Worm (Caenorhabditis elegans) whole organism, midembryonic: ENCODE measurements around the gene T19H12.6.

Source experiments
- T22C8.4 ChIP-seq: fragments of 200-800 bp; sonication (Bioruptor generic); IDR thresholded peaks from 2 replicates; pipeline ENCODE4 v1.3.6; 2022; ENCODE audit warnings: missing genetic modification characterization, missing compliant biosample characterization
- flt-1 ChIP-seq: fragments of 200-800 bp; sonication (Bioruptor generic); IDR thresholded peaks from 2 replicates; pipeline ENCODE4 v1.3.6; 2022; ENCODE audit warnings: missing genetic modification characterization, missing compliant biosample characterization
- med-1 ChIP-seq: sonication (generic microtip); optimal IDR thresholded peaks from 2 replicates; lab custom pipeline; 2017; ENCODE audit warnings: missing genetic modification characterization, mild to moderate bottlenecking, missing compliant biosample characterization, antibody characterized with exemption, missing genetic modification reagents; ENCODE audit not compliant: insufficient read depth
- ztf-23 ChIP-seq: fragments of 200-800 bp; sonication (Bioruptor generic); IDR thresholded peaks from 2 replicates; pipeline ENCODE4 v1.3.6; 2022; ENCODE audit warnings: missing genetic modification reagents, missing genetic modification characterization, missing compliant biosample characterization

- TF ChIP-seq ztf-23 (GFP tag; lab: Robert Waterston, UW) (no peak), flt-1 (GFP tag; lab: Robert Waterston, UW) (no peak), T22C8.4 (GFP tag; lab: Robert Waterston, UW) (no peak), med-1 (no peak)
These were observed 26.3 kb downstream of the T19H12.6 start, which contains the start of gene nex-4 for ce11 chrV:4851138-4851537.
